Fruit fly (Drosophila melanogaster): Measurements from ENCODE around the gene Snapin.

DNA sequence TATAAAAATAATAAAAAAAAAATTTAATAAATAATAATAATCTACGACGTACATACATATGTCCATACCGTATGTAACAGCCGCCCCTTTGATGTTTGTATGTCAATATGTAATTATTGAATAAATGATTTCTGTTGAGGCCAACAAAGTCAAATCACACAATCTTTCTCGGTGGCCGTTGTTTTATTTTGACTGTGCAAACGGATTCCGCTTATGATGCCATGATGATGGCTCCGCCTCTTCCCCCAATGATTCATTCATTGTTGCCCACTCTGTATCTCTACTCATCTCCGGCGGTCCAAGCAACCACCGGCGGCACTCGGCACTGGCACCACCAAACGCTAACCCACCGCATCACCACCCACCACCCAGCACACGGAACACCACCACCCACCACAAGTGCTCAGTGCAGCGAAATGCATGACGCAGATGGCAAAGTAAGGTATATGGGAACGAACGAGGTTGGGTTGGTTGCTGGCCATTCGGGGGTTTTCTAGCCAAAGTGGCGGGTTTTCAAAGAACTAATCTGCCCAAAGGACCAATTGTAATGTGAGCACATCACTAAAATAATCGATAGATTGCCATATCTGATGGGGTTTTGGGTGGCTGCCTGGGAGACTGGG, 10.2 kb downstream of the Snapin start:
- TF ChIP-seq CG8478 (optimal IDR thresholded peaks at IDR 0.05) (no peak), CTCF (optimal IDR thresholded peaks at IDR 0.05) (no peak)
